Fruit fly (Drosophila melanogaster): ENCODE data around the gene CG11590.
A peak's percentile ranks its signal among the peaks of the same experiment; 100 is the strongest.

CG11590 gene

DNA sequence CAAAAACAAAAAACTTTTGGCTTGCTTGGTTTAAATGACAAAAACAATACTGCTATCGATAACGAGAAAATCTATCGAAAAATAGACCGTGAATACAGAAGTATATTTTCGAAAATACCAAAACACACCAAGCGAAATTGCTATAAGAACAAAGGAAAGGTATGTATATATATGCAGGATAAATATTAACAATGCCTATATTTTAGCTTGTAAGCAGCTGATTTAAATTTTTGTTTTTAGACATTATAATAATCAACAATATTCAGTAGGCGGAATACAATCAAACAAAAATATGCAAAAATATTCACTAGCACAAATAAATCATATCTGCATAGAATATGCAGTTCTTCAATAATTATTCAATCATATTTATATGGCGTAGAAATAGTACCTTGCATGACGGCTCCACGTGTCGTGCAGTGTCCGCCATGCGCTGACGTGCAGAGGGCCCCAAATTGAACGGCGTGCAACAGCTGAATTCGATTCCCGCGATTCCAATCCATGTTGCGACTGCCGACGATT lies 38.0 kb downstream of the CG11590 start, which contains the start of the genes Fbxl4 and Dus2 (continued):
- TF ChIP-seq ase (GFP tag; IDR thresholded peaks at IDR 0.05) (peak; percentile 91), pb (GFP tag; optimal IDR thresholded peaks at IDR 0.05) (peak; percentile 73), ttk (GFP tag; IDR thresholded peaks at IDR 0.05) (peak; percentile 91), usp (GFP tag; optimal IDR thresholded peaks at IDR 0.05) (no peak), crc (GFP tag; optimal IDR thresholded peaks at IDR 0.05) (peak; percentile 49), CG10654 (GFP tag; optimal IDR thresholded peaks at IDR 0.05) (peak; percentile 90), Lpt (GFP tag; optimal IDR thresholded peaks at IDR 0.05) (no peak), CG12071 (GFP tag; optimal IDR thresholded peaks at IDR 0.05) (peak; percentile 77), zfh1 (GFP tag; IDR thresholded peaks at IDR 0.05) (peak; percentile 94), unpg (GFP tag; optimal IDR thresholded peaks at IDR 0.05) (peak; percentile 87), CG4820 (GFP tag; optimal IDR thresholded peaks at IDR 0.05) (peak; percentile 95), H2.0 (GFP tag; IDR thresholded peaks at IDR 0.05) (peak; percentile 91), tap (tag; optimal IDR thresholded peaks at IDR 0.05) (peak; percentile 78), Dek (tag; optimal IDR thresholded peaks at IDR 0.05) (peak; percentile 84), E2f1 (GFP tag; IDR thresholded peaks at IDR 0.05) (peak; percentile 91), grn (GFP tag; optimal IDR thresholded peaks at IDR 0.05) (no peak), CG15696 (tag; optimal IDR thresholded peaks at IDR 0.05) (peak; percentile 96), H15 (GFP tag; IDR thresholded peaks at IDR 0.05) (peak; percentile 91), CG11456 (GFP tag; IDR thresholded peaks at IDR 0.05) (peak; percentile 95), CG16813 (GFP tag; IDR thresholded peaks at IDR 0.05; ENCODE audit: partially characterized antibody) (peak; percentile 35; the same call in 1 of the 3 replicates), zen2 (GFP tag; IDR thresholded peaks at IDR 0.05; ENCODE audit: partially characterized antibody) (no peak), MBD-R2 (GFP tag; IDR thresholded peaks at IDR 0.05) (peak; percentile 86), B-H2 (GFP tag; optimal IDR thresholded peaks at IDR 0.05) (peak; percentile 88), stc (GFP tag; IDR thresholded peaks at IDR 0.05) (peak; percentile 87), repo (GFP tag; optimal IDR thresholded peaks at IDR 0.05) (peak; percentile 83), tll (GFP tag; optimal IDR thresholded peaks at IDR 0.05) (no peak), Eip74EF (GFP tag; optimal IDR thresholded peaks at IDR 0.05) (peak in 1 of 2 experiments; percentile 70), HLHmδ (GFP tag; optimal IDR thresholded peaks at IDR 0.05) (peak; percentile 11), Ets97D (GFP tag; optimal IDR thresholded peaks at IDR 0.05) (peak; percentile 80), bigmax (GFP tag; optimal IDR thresholded peaks at IDR 0.05) (no peak), CG18262 (tag; optimal IDR thresholded peaks at IDR 0.05) (peak; percentile 91), al (GFP tag; IDR thresholded peaks at IDR 0.05) (peak; percentile 81), klu (GFP tag; IDR thresholded peaks at IDR 0.05) (peak; percentile 87), CG3838 (GFP tag; optimal IDR thresholded peaks at IDR 0.05) (peak; percentile 78), Mes4 (GFP tag; optimal IDR thresholded peaks at IDR 0.05) (peak; percentile 89), Side (GFP tag; optimal IDR thresholded peaks at IDR 0.05) (peak; percentile 88), CG9797 (GFP tag; optimal IDR thresholded peaks at IDR 0.05) (peak; percentile 36), C15 (GFP tag; IDR thresholded peaks at IDR 0.05) (peak; percentile 75; the same call in 1 of the 3 replicates), bbx (GFP tag; IDR thresholded peaks at IDR 0.05; ENCODE audit: partially characterized antibody) (peak; percentile 38; the same call in 1 of the 2 replicates), HmgD (GFP tag; optimal IDR thresholded peaks at IDR 0.05) (peak; percentile 67), CG1024 (GFP tag; IDR thresholded peaks at IDR 0.05) (peak; percentile 87), Sox102F (GFP tag; optimal IDR thresholded peaks at IDR 0.05) (peak; percentile 91), Dip3 (GFP tag; optimal IDR thresholded peaks at IDR 0.05) (peak; percentile 90), NK7.1 (GFP tag; optimal IDR thresholded peaks at IDR 0.05) (peak; percentile 83), trh (GFP tag; optimal IDR thresholded peaks at IDR 0.05) (peak; percentile 74), Gug (GFP tag; IDR thresholded peaks at IDR 0.05) (peak; percentile 97), Fer3 (tag; optimal IDR thresholded peaks at IDR 0.05) (peak; percentile 87), CG4854 (GFP tag; optimal IDR thresholded peaks at IDR 0.05) (peak; percentile 89), Gsc (GFP tag; IDR thresholded peaks at IDR 0.05) (peak; percentile 80), Jarid2 (GFP tag; optimal IDR thresholded peaks at IDR 0.05) (no peak), Aef1 (GFP tag; IDR thresholded peaks at IDR 0.05) (peak; percentile 91)

Measured in whole organism, embryonic.